Worm (Caenorhabditis elegans): Measurements from ENCODE around the gene let-4.

- TF ChIP-seq W03F9.2 (tag; optimal IDR thresholded peaks at IDR 0.05) (no peak), him-1 (tag; optimal IDR thresholded peaks at IDR 0.05) (no peak), dao-5 (tag; optimal IDR thresholded peaks at IDR 0.05) (no peak)
Observed at ce11 chrX:14584335-14584734, 6.6 kb downstream of the let-4 start.

Measured in whole organism, L4/young adult.